Worm (Caenorhabditis elegans) whole organism, L3 larva: ENCODE results near the gene ets-9.

Source experiments
- R02D3.7 ChIP-seq: fragments of 150-350 bp; optimal IDR thresholded peaks from 2 replicates; lab custom pipeline; 2014; ENCODE audit warnings: missing biosample characterization, missing genetic modification characterization
- aly-2 ChIP-seq: fragments of 150-350 bp; optimal IDR thresholded peaks from 2 replicates; lab custom pipeline; 2014; ENCODE audit warnings: missing biosample characterization, missing genetic modification characterization
- ama-1 ChIP-seq: fragments of 150-350 bp; optimal IDR thresholded peaks from 2 replicates; lab custom pipeline; 2018
- ceh-16 ChIP-seq: sonication (generic microtip); optimal IDR thresholded peaks from 2 replicates; lab custom pipeline; 2017; ENCODE audit warnings: missing biosample characterization, missing genetic modification characterization
- ceh-28 ChIP-seq: fragments of 150-350 bp; optimal IDR thresholded peaks from 2 replicates; lab custom pipeline; 2014; ENCODE audit warnings: missing biosample characterization, missing genetic modification reagents, missing genetic modification characterization
- ceh-82 ChIP-seq: fragments of 150-350 bp; optimal IDR thresholded peaks from 2 replicates; lab custom pipeline; 2014; ENCODE audit warnings: missing biosample characterization, missing genetic modification characterization
- daf-12 ChIP-seq: fragments of 150-350 bp; optimal IDR thresholded peaks from 2 replicates; lab custom pipeline; 2014; ENCODE audit warnings: missing biosample characterization, missing genetic modification reagents, missing genetic modification characterization
- egl-27 ChIP-seq: sonication (generic microtip); optimal IDR thresholded peaks from 4 replicates; lab custom pipeline; 2017; ENCODE audit warnings: missing biosample characterization, missing genetic modification reagents, missing genetic modification characterization
- egl-5 ChIP-seq: fragments of 150-350 bp; optimal IDR thresholded peaks from 2 replicates; lab custom pipeline; 2017; ENCODE audit warnings: missing biosample characterization, missing genetic modification reagents, missing genetic modification characterization, inconsistent platforms
- elt-1 ChIP-seq: fragments of 150-350 bp; optimal IDR thresholded peaks from 2 replicates; lab custom pipeline; 2014; ENCODE audit warnings: missing biosample characterization, missing genetic modification characterization
- elt-3 ChIP-seq, 3 experiments: fragments of 150-350 bp in 1 of 3; sonication (generic microtip) in 2 of 3; optimal IDR thresholded peaks; 2 replicates in 2 of 3; 4 replicates in 1 of 3; lab custom pipeline; 2014 to 2017; ENCODE audit warnings: missing biosample characterization in 3 of 3, missing genetic modification characterization in 3 of 3
- fkh-10 ChIP-seq: sonication (generic microtip); optimal IDR thresholded peaks from 2 replicates; lab custom pipeline; 2017; ENCODE audit warnings: missing biosample characterization, missing genetic modification reagents, missing genetic modification characterization
- fkh-2 ChIP-seq: fragments of 150-350 bp; optimal IDR thresholded peaks from 2 replicates; lab custom pipeline; 2014; ENCODE audit warnings: missing biosample characterization, missing genetic modification reagents, missing genetic modification characterization
- hmg-11 ChIP-seq: sonication (generic microtip); optimal IDR thresholded peaks from 2 replicates; lab custom pipeline; 2016; ENCODE audit warnings: missing genetic modification characterization, missing compliant biosample characterization
- lsy-12 ChIP-seq: sonication (generic microtip); optimal IDR thresholded peaks from 2 replicates; lab custom pipeline; 2016; ENCODE audit warnings: mild to moderate bottlenecking, missing genetic modification characterization, missing compliant biosample characterization
- nfya-1 ChIP-seq: sonication (generic microtip); optimal IDR thresholded peaks from 2 replicates; lab custom pipeline; 2017; ENCODE audit warnings: missing genetic modification characterization, mild to moderate bottlenecking, missing compliant biosample characterization, antibody characterized with exemption, moderate library complexity; ENCODE audit not compliant: insufficient read depth
- nhr-23 ChIP-seq: fragments of 150-350 bp; optimal IDR thresholded peaks from 2 replicates; lab custom pipeline; 2014; ENCODE audit warnings: missing biosample characterization, missing genetic modification reagents, missing genetic modification characterization
- nhr-237 ChIP-seq: fragments of 150-350 bp; optimal IDR thresholded peaks from 2 replicates; lab custom pipeline; 2014; ENCODE audit warnings: missing biosample characterization, missing genetic modification characterization
- nhr-25 ChIP-seq: sonication (generic microtip); optimal IDR thresholded peaks from 2 replicates; lab custom pipeline; 2017; ENCODE audit warnings: missing biosample characterization, missing genetic modification characterization
- nhr-76 ChIP-seq: fragments of 150-350 bp; sonication (generic microtip); optimal IDR thresholded peaks from 5 replicates; lab custom pipeline; 2014; ENCODE audit warnings: missing biosample characterization, missing genetic modification characterization
- nhr-77 ChIP-seq: fragments of 150-350 bp; optimal IDR thresholded peaks from 2 replicates; lab custom pipeline; 2014; ENCODE audit warnings: missing biosample characterization, missing genetic modification characterization
- pqm-1 ChIP-seq: fragments of 150-350 bp; optimal IDR thresholded peaks from 2 replicates; lab custom pipeline; 2017; ENCODE audit warnings: missing biosample characterization, missing genetic modification characterization, inconsistent platforms
- sea-2 ChIP-seq: fragments of 150-350 bp; sonication (generic microtip); optimal IDR thresholded peaks from 4 replicates; lab custom pipeline; 2014; ENCODE audit warnings: missing biosample characterization, missing genetic modification reagents, missing genetic modification characterization
- tbx-2 ChIP-seq: sonication (generic microtip); optimal IDR thresholded peaks from 2 replicates; lab custom pipeline; 2016; ENCODE audit warnings: mild to moderate bottlenecking, missing genetic modification characterization, missing compliant biosample characterization
- zag-1 ChIP-seq: fragments of 150-350 bp; optimal IDR thresholded peaks from 2 replicates; lab custom pipeline; 2014; ENCODE audit warnings: missing biosample characterization, missing genetic modification characterization
- ztf-11 ChIP-seq: fragments of 150-350 bp; optimal IDR thresholded peaks from 2 replicates; lab custom pipeline; 2014; ENCODE audit warnings: missing biosample characterization, missing genetic modification characterization
- ztf-4 ChIP-seq: fragments of 150-350 bp; optimal IDR thresholded peaks from 2 replicates; lab custom pipeline; 2014; ENCODE audit warnings: missing biosample characterization, missing genetic modification characterization

Gene ets-9

DNA sequence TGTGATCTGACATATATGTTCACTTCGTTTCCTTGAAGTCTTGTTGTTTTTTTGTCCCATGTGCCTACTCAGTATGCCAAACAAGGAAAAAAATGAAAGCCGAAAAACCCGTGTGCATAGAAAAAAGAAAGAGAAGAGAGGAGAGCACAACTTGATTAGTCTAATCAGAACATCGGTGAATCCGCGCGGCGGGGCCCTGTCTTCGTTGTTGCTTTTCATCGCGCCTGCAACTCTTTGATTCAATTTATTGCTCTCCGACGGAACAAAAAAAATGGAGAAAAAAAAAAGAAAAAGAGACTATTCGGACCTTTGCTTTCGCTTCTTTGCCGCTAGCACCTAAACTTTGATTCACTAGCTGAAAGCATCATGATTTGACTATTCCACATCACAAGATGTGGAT is 35.4 kb downstream of the ets-9 start:
- TF ChIP-seq egl-27 (tag; lab: Kevin White, UChicago) (no peak), tbx-2 (tag; lab: Kevin White, UChicago) (no peak), ztf-11 (tag; lab: Kevin White, UChicago) (no peak), zag-1 (no peak), nhr-77 (tag; lab: Kevin White, UChicago) (no peak), fkh-10 (GFP tag; lab: Kevin White, UChicago) (peak; percentile 87), egl-5 (tag; lab: Kevin White, UChicago) (no peak), hmg-11 (no peak)

DNA sequence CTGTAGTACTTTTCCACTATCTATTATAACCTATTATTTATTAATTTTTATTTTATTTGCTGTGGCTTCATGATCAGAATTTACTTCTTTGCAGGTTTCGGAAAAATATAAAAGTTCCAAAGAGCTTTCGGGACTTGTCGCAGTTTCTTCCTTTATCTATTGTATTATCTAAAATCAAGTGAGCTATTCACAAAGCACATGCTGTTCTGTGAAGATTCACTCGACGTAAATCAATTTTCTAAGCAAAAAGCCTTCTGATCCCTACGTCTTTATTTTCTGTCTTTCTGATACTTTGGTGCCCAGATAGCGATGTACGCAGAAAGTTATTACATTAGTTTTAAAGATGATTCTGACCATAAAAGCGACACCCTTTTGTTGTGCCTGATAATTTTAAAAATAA is 37.6 kb downstream of the ets-9 start:
- no peak for TF ChIP-seq ztf-11 (tag; lab: Kevin White, UChicago)
- TF ChIP-seq fkh-10 (GFP tag; lab: Kevin White, UChicago): peak; percentile 97

DNA sequence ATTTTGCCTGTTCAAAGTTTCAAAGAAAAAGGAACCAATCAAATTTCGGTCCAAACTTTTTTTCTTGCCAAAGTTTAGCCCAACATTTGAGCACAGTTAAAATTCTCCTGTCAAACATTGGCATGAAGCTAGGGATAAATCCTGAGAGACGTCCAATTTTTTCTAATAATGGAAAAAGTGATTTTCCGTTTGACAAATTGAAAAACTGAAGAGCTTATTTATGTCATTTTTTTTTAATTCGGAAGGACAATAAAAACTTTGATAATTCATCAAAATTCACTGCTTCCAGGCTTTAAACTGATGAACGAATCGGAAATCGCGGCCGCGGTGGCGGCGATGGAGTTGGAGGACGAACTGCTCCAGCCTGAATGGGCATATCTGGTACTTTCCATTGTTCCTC is 41.1 kb downstream of the ets-9 start, which contains the start of gene dop-6:
Gene dop-6 (plus strand): TSS at position 301 of the 400 bp plus-strand sequence.
- TF ChIP-seq fkh-10 (GFP tag; lab: Kevin White, UChicago): no peak
- TF ChIP-seq R02D3.7 (tag; lab: Kevin White, UChicago): no peak
- no peak for TF ChIP-seq daf-12
- no peak for TF ChIP-seq ama-1
- TF ChIP-seq ztf-11 (tag; lab: Kevin White, UChicago): no peak
- TF ChIP-seq nhr-76: no peak
- no peak for TF ChIP-seq sea-2

DNA sequence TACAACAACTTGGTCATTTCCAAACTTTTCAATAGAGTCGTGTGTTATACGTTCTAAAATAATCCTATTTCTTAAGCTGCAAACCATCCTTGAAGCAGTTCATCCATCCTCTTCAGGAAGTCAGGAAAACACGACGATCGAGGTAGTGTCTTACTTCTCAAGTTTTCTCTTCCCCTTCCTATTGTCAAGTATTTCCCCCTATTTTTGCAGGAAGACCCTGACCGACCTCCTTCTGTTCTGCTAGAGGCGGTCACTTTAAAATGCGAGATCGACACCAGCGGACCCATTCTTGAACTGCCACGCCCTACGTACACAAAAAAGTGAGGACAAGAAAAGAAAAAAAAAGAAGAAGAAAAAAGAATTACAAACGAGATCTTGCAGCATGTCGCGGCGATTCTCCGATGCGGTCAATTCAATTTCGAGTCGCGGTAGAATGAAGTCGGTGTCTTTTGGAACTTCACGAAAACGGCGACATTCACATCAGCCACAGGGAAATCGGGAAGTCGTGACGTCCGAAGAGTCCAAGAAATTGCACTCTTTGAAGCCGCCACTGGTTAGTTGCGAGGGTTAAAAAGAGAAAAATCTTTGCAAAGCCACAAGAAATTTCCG is 43.4 kb downstream of the ets-9 start:
- TF ChIP-seq fkh-10 (GFP tag; lab: Kevin White, UChicago) (peak; percentile 76), nfya-1 (tag; lab: Kevin White, UChicago) (no peak)

DNA sequence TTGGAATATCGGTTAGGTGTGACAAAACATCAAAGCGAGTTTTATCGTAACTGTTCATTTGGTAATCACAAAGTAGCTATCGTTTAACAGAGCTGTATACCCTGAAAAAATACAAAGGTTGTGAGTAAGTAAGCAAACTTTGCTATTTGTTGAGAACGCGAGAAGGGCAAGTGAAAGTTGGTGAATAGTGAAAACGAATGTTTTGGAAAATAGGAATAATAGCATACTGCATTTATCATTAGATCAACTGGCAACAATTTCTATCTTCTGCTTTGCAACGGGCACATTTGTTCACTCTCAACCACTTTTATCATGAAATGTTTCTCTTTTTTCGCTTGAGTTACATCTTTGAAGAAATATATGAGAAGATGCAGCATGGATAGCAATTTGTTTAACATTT is 49.3 kb downstream of the ets-9 start, which contains the start of gene C24A8.5:
Gene C24A8.5 (minus strand): TSS at position 101 of the 400 bp plus-strand sequence.
- no peak for TF ChIP-seq elt-3 (tag; optimal IDR thresholded peaks at IDR 0.05; lab: Kevin White, UChicago)
- no peak for TF ChIP-seq ceh-28 (tag; lab: Kevin White, UChicago)
- no peak for TF ChIP-seq aly-2
- TF ChIP-seq nhr-25: no peak
- no peak for TF ChIP-seq egl-27 (tag; lab: Kevin White, UChicago)
- no peak for TF ChIP-seq pqm-1 (tag; lab: Kevin White, UChicago)
- no peak for TF ChIP-seq sea-2
- no peak for TF ChIP-seq egl-5 (tag; lab: Kevin White, UChicago)
- no peak for TF ChIP-seq nhr-76
- no peak for TF ChIP-seq elt-1 (tag; lab: Kevin White, UChicago)
- no peak for TF ChIP-seq lsy-12 (tag; lab: Kevin White, UChicago)
- TF ChIP-seq ztf-4: no peak
- TF ChIP-seq nhr-237 (tag; lab: Kevin White, UChicago): no peak
- TF ChIP-seq nhr-23 (tag; lab: Kevin White, UChicago): no peak
- TF ChIP-seq ceh-16: no peak
- no peak for TF ChIP-seq ceh-82 (tag; lab: Kevin White, UChicago)
- no peak for TF ChIP-seq R02D3.7 (tag; lab: Kevin White, UChicago)
- TF ChIP-seq fkh-2 (tag; lab: Kevin White, UChicago): no peak
